Fruit fly (Drosophila melanogaster) whole organism, embryonic: Measurements from ENCODE around the gene NijB.

Experiments
- Atf6 ChIP-seq: fragments of 200-800 bp; sonication (Bioruptor generic); IDR thresholded peaks from 2 replicates; pipeline ENCODE4 v1.3.6; 2022; ENCODE audit warnings: missing biosample characterization, missing genetic modification characterization
- Awh ChIP-seq: fragments of 200-800 bp; sonication (Bioruptor generic); IDR thresholded peaks from 2 replicates; pipeline ENCODE4, ENCODE4 v1.3.6; 2022; ENCODE audit warnings: missing biosample characterization, missing genetic modification characterization
- CG10366 ChIP-seq: fragments of 200-800 bp; sonication (Bioruptor generic); IDR thresholded peaks from 2 replicates; pipeline ENCODE4 v1.3.6; 2022; ENCODE audit warnings: missing biosample characterization, missing genetic modification characterization
- CG11504 ChIP-seq: fragments of 200-800 bp; sonication (Bioruptor generic); optimal IDR thresholded peaks from 3 replicates; lab custom pipeline; 2019; ENCODE audit warnings: missing biosample characterization, mild to moderate bottlenecking, missing genetic modification characterization, moderate library complexity
- CG13296 ChIP-seq: fragments of 200-800 bp; sonication (Bioruptor generic); optimal IDR thresholded peaks from 3 replicates; lab custom pipeline; 2018; ENCODE audit warnings: missing biosample characterization, mild to moderate bottlenecking, missing genetic modification characterization
- CG1602 ChIP-seq: fragments of 200-800 bp; sonication (Bioruptor generic); optimal IDR thresholded peaks from 3 replicates; lab custom pipeline; 2016; ENCODE audit warnings: missing biosample characterization, missing genetic modification characterization
- CG1792 ChIP-seq: fragments of 200-800 bp; sonication (Bioruptor generic); optimal IDR thresholded peaks from 2 replicates; lab custom pipeline; 2016; ENCODE audit warnings: missing biosample characterization, missing genetic modification characterization
- CG18764 ChIP-seq: fragments of 200-800 bp; sonication (Bioruptor generic); optimal IDR thresholded peaks from 3 replicates; lab custom pipeline; 2016; ENCODE audit warnings: missing biosample characterization, missing genetic modification characterization
- CG2116 ChIP-seq: fragments of 200-800 bp; sonication (Bioruptor generic); optimal IDR thresholded peaks from 3 replicates; lab custom pipeline; 2018; ENCODE audit warnings: missing biosample characterization, mild to moderate bottlenecking, missing genetic modification characterization
- CG42726 ChIP-seq: fragments of 200-800 bp; sonication (Bioruptor generic); IDR thresholded peaks from 2 replicates; pipeline ENCODE4 v1.3.6; 2022; ENCODE audit warnings: missing biosample characterization, missing genetic modification characterization; ENCODE audit not compliant: partially characterized antibody
- CG6654 ChIP-seq: fragments of 200-800 bp; sonication (Bioruptor generic); optimal IDR thresholded peaks from 2 replicates; lab custom pipeline; 2017; ENCODE audit warnings: missing biosample characterization, mild to moderate bottlenecking, missing genetic modification characterization
- CG7963 ChIP-seq: fragments of 200-800 bp; sonication (Bioruptor generic); IDR thresholded peaks from 3 replicates; pipeline ENCODE4 v1.3.6; 2022; ENCODE audit warnings: missing biosample characterization, missing genetic modification characterization; ENCODE audit not compliant: partially characterized antibody
- CG8281 ChIP-seq: fragments of 200-800 bp; sonication (Bioruptor generic); optimal IDR thresholded peaks from 2 replicates; lab custom pipeline; 2018; ENCODE audit warnings: missing biosample characterization, mild to moderate bottlenecking, missing genetic modification characterization, moderate library complexity
- CG9817 ChIP-seq: fragments of 200-800 bp; sonication (Bioruptor generic); optimal IDR thresholded peaks from 2 replicates; lab custom pipeline; 2018; ENCODE audit warnings: missing biosample characterization, mild to moderate bottlenecking, missing genetic modification characterization, moderate library complexity
- CrebB ChIP-seq: fragments of 200-800 bp; sonication (Bioruptor generic); optimal IDR thresholded peaks from 3 replicates; lab custom pipeline; 2018; ENCODE audit warnings: missing biosample characterization, mild to moderate bottlenecking, missing genetic modification characterization
- Dad ChIP-seq: fragments of 200-800 bp; sonication (Bioruptor generic); optimal IDR thresholded peaks from 3 replicates; lab custom pipeline; 2016; ENCODE audit warnings: missing biosample characterization, missing genetic modification characterization
- Dp ChIP-seq: fragments of 200-800 bp; sonication (Bioruptor generic); optimal IDR thresholded peaks from 2 replicates; lab custom pipeline; 2018; ENCODE audit warnings: missing biosample characterization, mild to moderate bottlenecking, missing genetic modification characterization, moderate library complexity
- Drgx ChIP-seq: fragments of 200-800 bp; sonication (Bioruptor generic); IDR thresholded peaks from 2 replicates; pipeline ENCODE4 v1.3.6; 2022; ENCODE audit warnings: missing biosample characterization, missing genetic modification characterization
- HLH4C ChIP-seq: fragments of 200-800 bp; sonication (Bioruptor generic); IDR thresholded peaks from 3 replicates; pipeline ENCODE4 v1.3.6; 2022; ENCODE audit warnings: missing biosample characterization, missing genetic modification characterization; ENCODE audit not compliant: partially characterized antibody
- HmgD ChIP-seq: fragments of 200-800 bp; sonication (Bioruptor generic); optimal IDR thresholded peaks from 3 replicates; lab custom pipeline; 2016; ENCODE audit warnings: missing biosample characterization, missing genetic modification characterization
- Hr51 ChIP-seq, 2 experiments: fragments of 200-800 bp; sonication (Bioruptor generic); optimal IDR thresholded peaks; 2 replicates in 1 of 2; 3 replicates in 1 of 2; lab custom pipeline; 2016 to 2018; ENCODE audit warnings: missing biosample characterization in 2 of 2, missing genetic modification characterization in 2 of 2, mild to moderate bottlenecking in 1 of 2, moderate library complexity in 1 of 2
- Hr78 ChIP-seq, 2 experiments: fragments of 200-800 bp in 1 of 2; fragments of >200 bp in 1 of 2; sonication (Bioruptor generic) in 1 of 2; optimal IDR thresholded peaks; 2 replicates each; lab custom pipeline; 2017 to 2019; ENCODE audit warnings: missing biosample characterization in 2 of 2, missing genetic modification characterization in 2 of 2, mild to moderate bottlenecking in 1 of 2, moderate library complexity in 1 of 2
- Lim3 ChIP-seq: fragments of 200-800 bp; sonication (Bioruptor generic); IDR thresholded peaks from 2 replicates; pipeline ENCODE4 v1.3.6; 2022; ENCODE audit warnings: missing biosample characterization, missing genetic modification characterization
- MBD-R2 ChIP-seq: fragments of 200-800 bp; sonication (Bioruptor generic); IDR thresholded peaks from 2 replicates; pipeline ENCODE4 v1.3.6; 2022; ENCODE audit warnings: missing biosample characterization, missing genetic modification characterization
- Myb ChIP-seq: fragments of 200-800 bp; sonication (Bioruptor generic); optimal IDR thresholded peaks from 2 replicates; lab custom pipeline; 2016; ENCODE audit warnings: missing biosample characterization, missing genetic modification characterization
- Oli ChIP-seq: fragments of 200-800 bp; sonication (Bioruptor generic); optimal IDR thresholded peaks from 2 replicates; lab custom pipeline; 2018; ENCODE audit warnings: missing biosample characterization, mild to moderate bottlenecking, missing genetic modification characterization, moderate library complexity
- Poxn ChIP-seq: fragments of 200-800 bp; sonication (Bioruptor generic); IDR thresholded peaks from 2 replicates; pipeline ENCODE4 v1.3.6; 2022; ENCODE audit warnings: missing biosample characterization, missing genetic modification characterization
- Sin3A ChIP-seq: fragments of >200 bp; optimal IDR thresholded peaks from 2 replicates; lab custom pipeline; 2018
- Spps ChIP-seq: fragments of 200-800 bp; sonication (Bioruptor generic); optimal IDR thresholded peaks from 2 replicates; lab custom pipeline; 2018; ENCODE audit warnings: missing biosample characterization, mild to moderate bottlenecking, missing genetic modification characterization
- TFAM ChIP-seq: fragments of 200-800 bp; sonication (Bioruptor generic); optimal IDR thresholded peaks from 2 replicates; lab custom pipeline; 2017; ENCODE audit warnings: missing biosample characterization, missing genetic modification characterization, inconsistent platforms
- YL-1 ChIP-seq: fragments of 200-800 bp; sonication (Bioruptor generic); optimal IDR thresholded peaks from 3 replicates; lab custom pipeline; 2017; ENCODE audit warnings: missing biosample characterization, mild to moderate bottlenecking, missing genetic modification characterization
- ab ChIP-seq: fragments of 200-800 bp; sonication (Bioruptor generic); optimal IDR thresholded peaks from 2 replicates; lab custom pipeline; 2016; ENCODE audit warnings: missing biosample characterization, missing genetic modification characterization
- bab2 ChIP-seq: fragments of 200-800 bp; sonication (Bioruptor generic); optimal IDR thresholded peaks from 2 replicates; lab custom pipeline; 2016; ENCODE audit warnings: missing biosample characterization, missing genetic modification characterization
- bbx ChIP-seq: fragments of 200-800 bp; sonication (Bioruptor generic); IDR thresholded peaks from 2 replicates; pipeline ENCODE4 v1.3.6; 2022; ENCODE audit warnings: missing biosample characterization, missing genetic modification characterization; ENCODE audit not compliant: partially characterized antibody
- cas ChIP-seq: fragments of 200-800 bp; sonication (Bioruptor generic); IDR thresholded peaks from 2 replicates; pipeline ENCODE4 v1.3.6; 2022; ENCODE audit warnings: missing biosample characterization, missing genetic modification characterization
- chm ChIP-seq: fragments of 200-800 bp; sonication (Bioruptor generic); IDR thresholded peaks from 2 replicates; pipeline ENCODE4 v1.3.6; 2022; ENCODE audit warnings: missing biosample characterization, missing genetic modification characterization
- dpn ChIP-seq, 2 experiments: fragments of 200-800 bp; sonication (Bioruptor generic); optimal IDR thresholded peaks; 3 replicates each; lab custom pipeline; 2016; ENCODE audit warnings: missing biosample characterization in 2 of 2, missing genetic modification characterization in 2 of 2
- esg ChIP-seq: fragments of 200-800 bp; sonication (Bioruptor generic); conservative IDR thresholded peaks from 2 replicates; pipeline ENCODE4 v1.3.6; 2022; ENCODE audit warnings: missing biosample characterization, missing genetic modification characterization
- fd64A ChIP-seq: fragments of 200-800 bp; sonication (Bioruptor generic); optimal IDR thresholded peaks from 3 replicates; lab custom pipeline; 2018; ENCODE audit warnings: missing biosample characterization, mild to moderate bottlenecking, missing genetic modification characterization
- her ChIP-seq: fragments of 200-800 bp; sonication (Bioruptor generic); optimal IDR thresholded peaks from 2 replicates; lab custom pipeline; 2016; ENCODE audit warnings: missing biosample characterization, missing genetic modification characterization
- kah ChIP-seq: fragments of 200-800 bp; sonication (Bioruptor generic); optimal IDR thresholded peaks from 2 replicates; lab custom pipeline; 2018; ENCODE audit warnings: missing biosample characterization, mild to moderate bottlenecking, missing genetic modification characterization
- lab ChIP-seq: fragments of 200-800 bp; sonication (Bioruptor generic); optimal IDR thresholded peaks from 3 replicates; lab custom pipeline; 2017; ENCODE audit warnings: missing biosample characterization, missing genetic modification characterization, mild to moderate bottlenecking, moderate library complexity, missing genetic modification reagents
- lov ChIP-seq, 2 experiments: fragments of 200-800 bp in 1 of 2; fragments of >200 bp in 1 of 2; sonication (Bioruptor generic) in 1 of 2; IDR thresholded peaks in 1 of 2; optimal IDR thresholded peaks in 1 of 2; 2 replicates in 1 of 2; 3 replicates in 1 of 2; pipeline versions ENCODE4 v1.3.6 to Lab custom; 2017 to 2022; ENCODE audit warnings: missing biosample characterization in 1 of 2, missing genetic modification characterization in 1 of 2
- onecut ChIP-seq: fragments of 200-800 bp; sonication (Bioruptor generic); IDR thresholded peaks from 2 replicates; pipeline ENCODE4 v1.3.6; 2022; ENCODE audit warnings: missing biosample characterization, missing genetic modification characterization
- scrt ChIP-seq: fragments of 200-800 bp; sonication (Bioruptor generic); optimal IDR thresholded peaks from 2 replicates; lab custom pipeline; 2018; ENCODE audit warnings: missing biosample characterization, mild to moderate bottlenecking, missing genetic modification characterization, moderate library complexity
- slou ChIP-seq: fragments of 200-800 bp; sonication (Bioruptor generic); optimal IDR thresholded peaks from 3 replicates; lab custom pipeline; 2016; ENCODE audit warnings: missing biosample characterization, missing genetic modification characterization
- slp2 ChIP-seq: fragments of 200-800 bp; sonication (Bioruptor generic); optimal IDR thresholded peaks from 2 replicates; lab custom pipeline; 2016; ENCODE audit warnings: missing biosample characterization, missing genetic modification characterization
- so ChIP-seq: fragments of 200-800 bp; sonication (Bioruptor generic); IDR thresholded peaks from 3 replicates; pipeline ENCODE4 v1.3.6; 2022; ENCODE audit warnings: missing biosample characterization, missing genetic modification characterization
- tgo ChIP-seq: fragments of 200-800 bp; sonication (Bioruptor generic); IDR thresholded peaks from 3 replicates; pipeline ENCODE4 v1.3.6; 2022; ENCODE audit warnings: missing biosample characterization, missing genetic modification characterization
- unpg ChIP-seq: fragments of 200-800 bp; sonication (Bioruptor generic); optimal IDR thresholded peaks from 3 replicates; lab custom pipeline; 2018; ENCODE audit warnings: missing biosample characterization, mild to moderate bottlenecking, missing genetic modification characterization, moderate library complexity
- yki ChIP-seq: fragments of >200 bp; optimal IDR thresholded peaks from 3 replicates; lab custom pipeline; 2018

NijB gene

dm6 chr3L:18898086-18898470, 5.9 kb downstream of the NijB start, which contains the start of gene CG3902 (continued):
- TF ChIP-seq CG7963 (GFP tag; lab: Robert Waterston, UW) (peak; percentile 49; the same call in 1 of the 3 replicates), CG2116 (GFP tag; lab: Kevin White, UChicago) (no peak), her (peak; percentile 24), Dp (GFP tag; lab: Kevin White, UChicago) (no peak), CG11504 (tag; lab: Kevin White, UChicago) (no peak), so (GFP tag; lab: Robert Waterston, UW) (no peak), Hr78 (GFP tag; optimal IDR thresholded peaks at IDR 0.05; lab: Kevin White, UChicago) (no peak), CG1792 (GFP tag; lab: Kevin White, UChicago) (no peak), Lim3 (no peak), yki (lab: Kevin White, UChicago) (no peak), MBD-R2 (GFP tag; lab: Robert Waterston, UW) (0 out of 2 replicates have a peak, but pooled peaks have one; percentile 8), Drgx (GFP tag; lab: Robert Waterston, UW) (no peak), YL-1 (GFP tag; lab: Kevin White, UChicago) (peak; percentile 9), Awh (GFP tag; lab: Robert Waterston, UW) (peak; percentile 31; the same call in 1 of the 2 replicates), esg (GFP tag; lab: Robert Waterston, UW) (no peak), dpn (GFP tag; optimal IDR thresholded peaks at IDR 0.05; lab: Kevin White, UChicago) (no peak), TFAM (GFP tag; lab: Kevin White, UChicago) (no peak), bab2 (no peak), CG6654 (no peak), Spps (tag; lab: Kevin White, UChicago) (no peak), CG18764 (GFP tag; lab: Kevin White, UChicago) (no peak), kah (GFP tag; lab: Kevin White, UChicago) (peak; percentile 98), CG42726 (GFP tag; lab: Robert Waterston, UW) (peak; percentile 28; the same call in 1 of the 2 replicates), chm (GFP tag; lab: Robert Waterston, UW) (peak; percentile 75), ab (GFP tag; lab: Kevin White, UChicago) (no peak), onecut (GFP tag; lab: Robert Waterston, UW) (peak; percentile 31), CG10366 (GFP tag; lab: Robert Waterston, UW) (no peak), slp2 (no peak), Dad (peak; percentile 12), lov (optimal IDR thresholded peaks at IDR 0.05; lab: Kevin White, UChicago) (no peak), lov (GFP tag; IDR thresholded peaks at IDR 0.05; lab: Robert Waterston, UW) (peak; percentile 71; the same call in 2 of the 3 replicates), lab (peak; percentile 65), Oli (tag; lab: Kevin White, UChicago) (no peak), CG9817 (no peak), Atf6 (GFP tag; lab: Robert Waterston, UW) (peak; percentile 60; the same call in 1 of the 2 replicates), CrebB (peak; percentile 27), bbx (GFP tag; lab: Robert Waterston, UW) (peak; percentile 59; the same call in 1 of the 2 replicates), HLH4C (GFP tag; lab: Robert Waterston, UW) (no peak), fd64A (GFP tag; lab: Kevin White, UChicago) (peak; percentile 33), HmgD (GFP tag; lab: Kevin White, UChicago) (no peak), CG1602 (no peak), scrt (GFP tag; lab: Kevin White, UChicago) (peak; percentile 2), Sin3A (lab: Kevin White, UChicago) (no peak), Myb (GFP tag; lab: Kevin White, UChicago) (no peak), cas (GFP tag; lab: Robert Waterston, UW) (no peak), tgo (no peak), Poxn (GFP tag; lab: Robert Waterston, UW) (no peak), Hr51 (GFP tag; optimal IDR thresholded peaks at IDR 0.05; lab: Kevin White, UChicago) (peak in 1 of 2 experiments; percentile 2), unpg (peak; percentile 35), CG13296 (GFP tag; lab: Kevin White, UChicago) (peak; percentile 47), slou (no peak), CG8281 (tag; lab: Kevin White, UChicago) (no peak)
